Worm (Caenorhabditis elegans): ENCODE results near the gene clec-170.

DNA sequence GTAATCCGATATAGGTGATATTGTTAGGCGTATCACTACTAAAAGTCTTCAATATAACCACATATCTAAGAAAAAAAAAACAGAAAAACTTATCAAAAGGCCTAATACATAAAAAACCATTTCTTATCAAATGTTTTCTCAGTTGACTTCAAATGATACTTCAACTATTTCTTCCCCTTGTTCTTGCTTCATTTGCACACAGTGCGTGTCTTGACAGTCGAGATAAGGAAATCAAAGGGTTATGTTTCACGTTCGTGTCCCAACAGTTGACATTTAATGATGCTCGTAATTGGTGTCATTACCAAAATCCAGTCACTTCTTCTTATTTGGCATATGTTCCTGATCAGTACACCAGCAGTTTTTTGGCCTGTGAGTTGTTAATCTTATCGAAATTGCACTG lies at the start of gene clec-170:
- no peak for TF ChIP-seq madf-3 (GFP tag; IDR thresholded peaks at IDR 0.05)
- TF ChIP-seq F49E8.2 (tag; optimal IDR thresholded peaks at IDR 0.05; ENCODE audit: insufficient read depth), result no peak
- TF ChIP-seq F57C9.4 (tag; optimal IDR thresholded peaks at IDR 0.05), result no peak
- no peak for TF ChIP-seq lin-35 (GFP tag; optimal IDR thresholded peaks at IDR 0.05)
- TF ChIP-seq madf-10 (tag; optimal IDR thresholded peaks at IDR 0.05), result no peak
- no peak for TF ChIP-seq snpc-4 (GFP tag; optimal IDR thresholded peaks at IDR 0.05)
- TF ChIP-seq snpc-4 (tag; optimal IDR thresholded peaks at IDR 0.05), result no peak
- no peak for TF ChIP-seq ama-1 (optimal IDR thresholded peaks at IDR 0.05)
- no peak for TF ChIP-seq ama-1 (GFP tag; optimal IDR thresholded peaks at IDR 0.05)
- no peak for TF ChIP-seq mel-28 (tag; optimal IDR thresholded peaks at IDR 0.05; ENCODE audit: borderline replicate concordance)
- no peak for TF ChIP-seq fkh-3 (tag; optimal IDR thresholded peaks at IDR 0.05)

Data from whole organism, young adult.